Worm (Caenorhabditis elegans) whole organism, L1 larva: ENCODE measurements around the gene crb-1.

Experiments
- C16A3.4 ChIP-seq: fragments of 150-350 bp; optimal IDR thresholded peaks from 2 replicates; lab custom pipeline; 2014; ENCODE audit warnings: missing biosample characterization, missing genetic modification characterization
- F16B12.6 ChIP-seq: fragments of 150-350 bp; optimal IDR thresholded peaks from 2 replicates; lab custom pipeline; 2014; ENCODE audit warnings: missing biosample characterization, missing genetic modification characterization
- Y116A8C.19 ChIP-seq: sonication (generic microtip); optimal IDR thresholded peaks from 2 replicates; lab custom pipeline; 2016; ENCODE audit warnings: missing compliant biosample characterization, missing genetic modification characterization, borderline replicate concordance
- aly-2 ChIP-seq: fragments of 150-350 bp; optimal IDR thresholded peaks from 2 replicates; lab custom pipeline; 2014; ENCODE audit warnings: missing biosample characterization, missing genetic modification characterization
- ceh-8 ChIP-seq: fragments of 200-800 bp; sonication (Bioruptor generic); optimal IDR thresholded peaks from 2 replicates; lab custom pipeline; 2018; ENCODE audit warnings: mild to moderate bottlenecking, missing genetic modification characterization, moderate library complexity, missing compliant biosample characterization
- efl-1 ChIP-seq, 4 experiments: fragments of 150-350 bp; optimal IDR thresholded peaks in 3 of 4; peaks in 1 of 4; 1 replicate in 1 of 4; 2 replicates in 3 of 4; lab custom pipeline; 2014; ENCODE audit warnings: missing biosample characterization in 2 of 4, missing genetic modification characterization in 2 of 4, missing genetic modification reagents in 2 of 4
- elt-2 ChIP-seq: sonication (generic microtip); optimal IDR thresholded peaks from 2 replicates; lab custom pipeline; 2016; ENCODE audit warnings: missing genetic modification characterization, mild to moderate bottlenecking, inconsistent platforms, missing compliant biosample characterization, missing genetic modification reagents
- elt-3 ChIP-seq, 6 experiments: fragments of 150-350 bp in 1 of 6; sonication (generic microtip); optimal IDR thresholded peaks; 2 replicates each; lab custom pipeline; 2017 to 2018; ENCODE audit warnings: missing biosample characterization in 6 of 6, missing genetic modification characterization in 6 of 6, inconsistent platforms in 1 of 6
- fkh-4 ChIP-seq: sonication (generic microtip); optimal IDR thresholded peaks from 2 replicates; lab custom pipeline; 2016; ENCODE audit warnings: missing compliant biosample characterization, missing genetic modification characterization, borderline replicate concordance
- fos-1 ChIP-seq: fragments of 150-350 bp; optimal IDR thresholded peaks from 2 replicates; lab custom pipeline; 2014; ENCODE audit warnings: missing biosample characterization, missing genetic modification characterization
- grh-1 ChIP-seq: fragments of 200-800 bp; sonication (Bioruptor generic); IDR thresholded peaks from 2 replicates; pipeline ENCODE4 v1.3.6; 2022; ENCODE audit warnings: missing genetic modification reagents, missing genetic modification characterization, missing compliant biosample characterization
- hlh-17 ChIP-seq: fragments of 200-800 bp; sonication (Bioruptor generic); optimal IDR thresholded peaks from 2 replicates; lab custom pipeline; 2018; ENCODE audit warnings: missing genetic modification characterization, mild to moderate bottlenecking, missing compliant biosample characterization, moderate library complexity, borderline replicate concordance
- hpl-2 ChIP-seq: fragments of 150-350 bp; optimal IDR thresholded peaks from 2 replicates; lab custom pipeline; 2014; ENCODE audit warnings: missing biosample characterization, missing genetic modification reagents, missing genetic modification characterization
- irx-1 ChIP-seq: sonication (generic microtip); optimal IDR thresholded peaks from 2 replicates; lab custom pipeline; 2016; ENCODE audit warnings: missing genetic modification characterization, missing compliant biosample characterization
- lin-13 ChIP-seq: fragments of 150-350 bp; optimal IDR thresholded peaks from 2 replicates; lab custom pipeline; 2014; ENCODE audit warnings: missing biosample characterization, missing genetic modification reagents, missing genetic modification characterization
- lin-14 ChIP-seq: fragments of 200-800 bp; sonication (Bioruptor generic); optimal IDR thresholded peaks from 2 replicates; lab custom pipeline; 2018; ENCODE audit warnings: mild to moderate bottlenecking, missing genetic modification characterization, moderate library complexity, missing compliant biosample characterization
- lin-15B ChIP-seq: fragments of 150-350 bp; sonication (generic microtip); optimal IDR thresholded peaks from 3 replicates; lab custom pipeline; 2014; ENCODE audit warnings: missing biosample characterization, missing genetic modification characterization
- lin-35 ChIP-seq, 2 experiments: fragments of 150-350 bp; optimal IDR thresholded peaks; 2 replicates each; lab custom pipeline; 2014; ENCODE audit warnings: missing biosample characterization in 2 of 2, missing genetic modification characterization in 2 of 2, missing genetic modification reagents in 2 of 2
- lsy-2 ChIP-seq, 2 experiments: fragments of 150-350 bp; optimal IDR thresholded peaks; 2 replicates each; lab custom pipeline; 2014; ENCODE audit warnings: missing biosample characterization in 2 of 2, missing genetic modification characterization in 2 of 2
- nhr-11 ChIP-seq: fragments of 150-350 bp; optimal IDR thresholded peaks from 2 replicates; lab custom pipeline; 2014; ENCODE audit warnings: missing biosample characterization, missing genetic modification characterization
- nhr-19 ChIP-seq: fragments of 200-800 bp; sonication (Bioruptor generic); conservative IDR thresholded peaks from 2 replicates; pipeline ENCODE4 v1.3.6; 2022; ENCODE audit warnings: missing genetic modification characterization, missing compliant biosample characterization
- nhr-20 ChIP-seq: sonication (generic microtip); optimal IDR thresholded peaks from 2 replicates; lab custom pipeline; 2016; ENCODE audit warnings: mild to moderate bottlenecking, missing genetic modification characterization, missing compliant biosample characterization
- nhr-47 ChIP-seq: sonication (generic microtip); optimal IDR thresholded peaks from 2 replicates; lab custom pipeline; 2016; ENCODE audit warnings: mild to moderate bottlenecking, missing genetic modification characterization, moderate library complexity, missing compliant biosample characterization
- nhr-71 ChIP-seq: sonication (generic microtip); optimal IDR thresholded peaks from 2 replicates; lab custom pipeline; 2016; ENCODE audit warnings: mild to moderate bottlenecking, missing genetic modification characterization, moderate library complexity, missing compliant biosample characterization
- nhr-84 ChIP-seq: sonication (generic microtip); optimal IDR thresholded peaks from 2 replicates; lab custom pipeline; 2017; ENCODE audit warnings: missing biosample characterization, missing genetic modification characterization
- nhr-85 ChIP-seq: sonication (generic microtip); peaks from one replicate; lab custom pipeline; 2016; ENCODE audit warnings: missing genetic modification characterization, inconsistent platforms, missing compliant biosample characterization
- nhr-90 ChIP-seq: sonication (generic microtip); optimal IDR thresholded peaks from 2 replicates; lab custom pipeline; 2016; ENCODE audit warnings: mild to moderate bottlenecking, missing genetic modification characterization, missing compliant biosample characterization; ENCODE audit not compliant: poor library complexity
- unc-30 ChIP-seq: sonication (generic microtip); optimal IDR thresholded peaks from 2 replicates; lab custom pipeline; 2017; ENCODE audit warnings: missing biosample characterization, missing genetic modification characterization
- zag-1 ChIP-seq: fragments of 150-350 bp; optimal IDR thresholded peaks from 2 replicates; lab custom pipeline; 2014; ENCODE audit warnings: missing biosample characterization, missing genetic modification characterization
- ztf-4 ChIP-seq: fragments of 150-350 bp; optimal IDR thresholded peaks from 2 replicates; lab custom pipeline; 2014; ENCODE audit warnings: missing biosample characterization, missing genetic modification characterization

crb-1 gene

DNA sequence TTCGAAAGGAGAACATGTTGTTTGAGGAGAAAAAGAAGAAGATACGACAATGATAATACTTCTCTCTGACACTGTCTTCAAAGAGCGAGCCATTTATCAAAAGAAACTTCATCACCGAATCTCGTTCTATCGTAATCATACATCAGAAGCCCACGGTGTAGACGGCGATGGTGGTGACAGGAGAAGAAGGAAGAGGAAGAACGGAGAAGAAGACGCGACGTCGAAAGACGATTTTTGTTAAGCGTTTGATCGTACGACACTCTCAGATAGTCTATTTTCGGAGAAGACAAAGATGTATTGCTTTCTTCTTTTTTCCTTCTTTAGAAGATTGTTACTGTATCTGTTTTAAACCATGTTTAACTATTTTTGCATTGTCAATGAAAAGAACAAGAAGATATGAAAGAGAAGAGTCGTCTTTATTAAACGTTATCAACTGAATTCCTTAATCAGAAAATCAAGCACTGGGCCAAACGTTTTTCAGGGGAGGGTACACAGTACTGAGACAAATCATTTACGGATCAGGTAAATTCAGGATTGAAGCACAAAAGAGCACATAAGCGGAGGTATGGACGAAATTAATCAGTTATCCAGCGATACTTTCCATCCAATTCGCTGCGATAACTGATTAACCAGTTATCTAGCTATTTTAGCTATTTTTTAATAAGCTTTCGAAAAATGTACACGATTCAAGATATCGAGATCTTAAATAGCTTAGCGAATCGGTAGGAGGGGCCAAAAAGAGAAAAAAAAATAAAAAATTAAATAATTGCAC, 6.2 kb upstream of the crb-1 start (continued):
- TF ChIP-seq ceh-8, result no peak
- TF ChIP-seq lin-14 (GFP tag; lab: Kevin White, UChicago), result peak; percentile 45
- peak in 3 of 6 experiments; percentile 2 to 80 (median 70) for TF ChIP-seq elt-3 (tag; optimal IDR thresholded peaks at IDR 0.05; lab: Kevin White, UChicago)
- TF ChIP-seq C16A3.4 (tag; lab: Kevin White, UChicago), result peak; percentile 10
- TF ChIP-seq fos-1 (tag; lab: Kevin White, UChicago), result peak; percentile 48
- TF ChIP-seq grh-1 (GFP tag; lab: Robert Waterston, UW), result no peak
- peak; percentile 22 for TF ChIP-seq lin-13 (GFP tag; lab: Kevin White, UChicago)
- no peak for TF ChIP-seq zag-1
- peak; percentile 37; the same call in 1 of the 2 replicates for TF ChIP-seq nhr-19 (GFP tag; lab: Robert Waterston, UW)
- peak; percentile 28 for TF ChIP-seq nhr-47 (tag; lab: Kevin White, UChicago)
- no peak for TF ChIP-seq F16B12.6
- peak; percentile 83 for TF ChIP-seq nhr-90 (tag; lab: Kevin White, UChicago)
- TF ChIP-seq nhr-11 (tag; lab: Kevin White, UChicago), result no peak
- TF ChIP-seq Y116A8C.19, result no peak
- TF ChIP-seq hpl-2 (GFP tag; lab: Kevin White, UChicago), result peak; percentile 42
- peak; percentile 91 for TF ChIP-seq nhr-85 (tag; lab: Kevin White, UChicago)
- TF ChIP-seq nhr-20 (tag; lab: Kevin White, UChicago), result peak; percentile 36
- peak; percentile 59 for TF ChIP-seq aly-2 (tag; lab: Kevin White, UChicago)

DNA sequence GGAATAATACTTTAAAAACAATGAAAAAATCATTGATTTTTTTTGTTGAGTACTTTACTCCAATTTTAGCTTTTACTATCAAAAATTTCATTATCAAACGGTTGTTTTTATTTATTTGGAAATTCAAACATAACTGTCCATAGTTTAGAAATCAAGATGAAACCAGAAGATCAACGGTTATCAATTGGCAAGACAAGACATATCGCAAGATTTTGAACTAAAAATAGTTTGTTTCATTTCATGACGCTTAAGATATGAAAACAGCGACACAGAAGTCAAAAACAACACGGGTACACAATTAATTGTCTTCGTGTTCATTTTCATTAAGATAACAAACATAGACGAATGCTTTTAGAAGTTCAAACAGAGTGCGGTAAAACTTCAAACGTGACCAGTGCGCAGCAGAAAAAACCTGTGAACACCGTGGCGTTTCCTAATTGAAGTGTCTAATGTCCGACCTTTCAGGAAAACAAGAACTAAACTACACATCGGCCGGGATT, 3.7 kb upstream of the crb-1 start:
- TF ChIP-seq irx-1 (tag; lab: Kevin White, UChicago), result no peak
- TF ChIP-seq nhr-90 (tag; lab: Kevin White, UChicago), result no peak
- TF ChIP-seq efl-1 (optimal IDR thresholded peaks at IDR 0.05; lab: Kevin White, UChicago), result no peak
- peak in 1 of 2 experiments; percentile 68 for TF ChIP-seq efl-1 (GFP tag; optimal IDR thresholded peaks at IDR 0.05 in 1 of 2; lab: Kevin White, UChicago)
- TF ChIP-seq nhr-85 (tag; lab: Kevin White, UChicago), result peak; percentile 54
- no peak for TF ChIP-seq hpl-2 (GFP tag; lab: Kevin White, UChicago)
- TF ChIP-seq nhr-71 (tag; lab: Kevin White, UChicago), result peak; percentile 14
- no peak for TF ChIP-seq unc-30 (tag; lab: Kevin White, UChicago)
- peak in 1 of 6 experiments; percentile 51 for TF ChIP-seq elt-3 (tag; optimal IDR thresholded peaks at IDR 0.05; lab: Kevin White, UChicago)
- TF ChIP-seq lin-14 (GFP tag; lab: Kevin White, UChicago), result peak; percentile 8
- TF ChIP-seq lsy-2 (tag; optimal IDR thresholded peaks at IDR 0.05; lab: Kevin White, UChicago), result no peak
- no peak for TF ChIP-seq nhr-19 (GFP tag; lab: Robert Waterston, UW)
- no peak for TF ChIP-seq grh-1 (GFP tag; lab: Robert Waterston, UW)
- no peak for TF ChIP-seq hlh-17 (GFP tag; lab: Kevin White, UChicago)
- TF ChIP-seq ztf-4 (tag; lab: Kevin White, UChicago), result no peak

DNA sequence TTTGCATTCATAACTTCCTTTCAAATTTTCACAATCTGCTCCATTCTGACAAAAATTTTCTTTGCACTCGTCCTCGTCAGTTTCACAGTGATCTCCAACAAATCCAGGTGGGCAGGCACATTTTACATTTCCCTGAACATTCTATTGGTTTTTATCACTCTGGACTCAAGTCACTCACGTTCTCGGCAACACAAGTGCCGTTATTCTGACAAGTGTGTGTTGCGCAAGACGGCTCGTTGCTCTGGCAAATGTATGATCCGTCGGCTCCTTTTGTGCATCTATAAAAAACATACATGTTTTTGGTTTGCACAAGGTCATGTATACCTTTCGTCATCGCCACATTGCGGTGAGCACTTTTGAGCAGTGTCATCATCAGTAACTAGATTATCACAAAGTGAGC, 1.2 kb downstream of the crb-1 start:
- TF ChIP-seq efl-1 (optimal IDR thresholded peaks at IDR 0.05; lab: Kevin White, UChicago), result no peak
- peak in 1 of 2 experiments; percentile 91 for TF ChIP-seq efl-1 (GFP tag; optimal IDR thresholded peaks at IDR 0.05 in 1 of 2; lab: Kevin White, UChicago)
- TF ChIP-seq irx-1 (tag; lab: Kevin White, UChicago), result no peak

DNA sequence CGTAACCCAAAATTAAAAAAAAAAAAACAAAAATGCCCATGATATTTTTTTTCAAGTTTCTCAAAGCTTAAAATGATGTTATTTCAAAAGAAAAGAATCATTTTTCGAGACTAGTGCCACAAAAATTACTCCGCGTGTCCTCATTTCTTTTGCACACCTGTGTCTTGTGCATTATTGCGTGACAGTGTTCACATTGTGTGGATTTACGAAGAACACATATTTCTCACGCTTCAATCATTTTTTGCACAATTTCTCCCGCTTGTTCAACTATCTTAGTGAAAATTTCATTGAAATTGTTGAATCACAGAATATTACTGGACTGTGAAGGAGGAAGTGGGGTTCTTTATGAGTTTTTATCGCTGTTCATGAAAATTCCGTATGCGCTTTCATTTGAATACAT, 5.0 kb downstream of the crb-1 start:
- no peak for TF ChIP-seq lin-15B (tag; lab: Kevin White, UChicago)
- no peak for TF ChIP-seq nhr-84 (tag; lab: Kevin White, UChicago)
- peak in 1 of 2 experiments; percentile 8 for TF ChIP-seq lin-35 (GFP tag; optimal IDR thresholded peaks at IDR 0.05; lab: Kevin White, UChicago)
- TF ChIP-seq F16B12.6, result peak; percentile 55
- TF ChIP-seq elt-2 (tag; lab: Kevin White, UChicago), result no peak
- TF ChIP-seq fkh-4 (tag; lab: Kevin White, UChicago), result no peak
- no peak for TF ChIP-seq efl-1 (optimal IDR thresholded peaks at IDR 0.05; lab: Kevin White, UChicago)
- TF ChIP-seq efl-1 (GFP tag; optimal IDR thresholded peaks at IDR 0.05 in 1 of 2; lab: Kevin White, UChicago), result peak in 1 of 2 experiments; percentile 87
